Fruit fly (Drosophila melanogaster): ENCODE results near the gene elg1.
A peak's percentile ranks its signal among the peaks of the same experiment; 100 is the strongest.

Gene elg1

dm6 chr3L:16159161-16160072, 27.6 kb downstream of the elg1 start (continued):
- TF ChIP-seq CG18011 (GFP tag; optimal IDR thresholded peaks at IDR 0.05): no peak
- 0 out of 4 replicates have a peak, but pooled peaks have one; percentile 13 for TF ChIP-seq chinmo (GFP tag; IDR thresholded peaks at IDR 0.05; ENCODE audit: partially characterized antibody)
- no peak for TF ChIP-seq gem (tag; optimal IDR thresholded peaks at IDR 0.05)
- no peak for TF ChIP-seq CG2202 (tag; optimal IDR thresholded peaks at IDR 0.05)
- TF ChIP-seq Med (GFP tag): peak; percentile 33

DNA sequence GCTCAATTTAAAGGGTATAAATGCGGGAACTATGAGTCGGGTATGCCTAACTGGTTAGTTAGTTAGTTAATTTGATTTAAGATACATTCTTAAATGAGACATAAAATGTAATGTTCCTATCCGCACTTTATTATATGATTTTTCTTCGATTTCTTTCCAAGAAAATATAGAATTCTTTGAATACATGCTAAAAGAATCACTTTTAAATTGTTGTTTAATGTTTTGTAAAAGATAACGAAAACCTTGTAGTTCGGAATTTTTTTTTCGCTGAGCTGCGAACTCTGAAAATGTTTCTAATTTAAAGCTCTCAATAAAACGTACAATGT, 28.2 kb downstream of the elg1 start:
- TF ChIP-seq grau (tag; optimal IDR thresholded peaks at IDR 0.05) (peak; percentile 55), Asciz (GFP tag; optimal IDR thresholded peaks at IDR 0.05) (no peak), mam (GFP tag; optimal IDR thresholded peaks at IDR 0.05) (peak; percentile 36), Kr (GFP tag; optimal IDR thresholded peaks at IDR 0.05) (no peak), CG1647 (GFP tag; optimal IDR thresholded peaks at IDR 0.05) (no peak), Sox100B (GFP tag; optimal IDR thresholded peaks at IDR 0.05) (no peak), CG6791 (GFP tag; IDR thresholded peaks at IDR 0.05; ENCODE audit: partially characterized antibody) (no peak), D19B (GFP tag; optimal IDR thresholded peaks at IDR 0.05) (peak; percentile 82), odd (GFP tag; optimal IDR thresholded peaks at IDR 0.05) (no peak), ems (GFP tag; optimal IDR thresholded peaks at IDR 0.05) (no peak), Sox102F (GFP tag; optimal IDR thresholded peaks at IDR 0.05) (no peak), ham (GFP tag; IDR thresholded peaks at IDR 0.05) (no peak), da (GFP tag; optimal IDR thresholded peaks at IDR 0.05) (no peak), fru (optimal IDR thresholded peaks at IDR 0.05) (no peak), CG30431 (GFP tag; optimal IDR thresholded peaks at IDR 0.05) (no peak), Atf3 (GFP tag; optimal IDR thresholded peaks at IDR 0.05) (no peak), Oaz (GFP tag; IDR thresholded peaks at IDR 0.05) (no peak), eyg (GFP tag; optimal IDR thresholded peaks at IDR 0.05) (no peak), CG14014 (GFP tag; IDR thresholded peaks at IDR 0.05) (no peak), HLHmδ (GFP tag; optimal IDR thresholded peaks at IDR 0.05) (no peak), CG4360 (GFP tag; IDR thresholded peaks at IDR 0.05) (no peak), Fer3 (tag; optimal IDR thresholded peaks at IDR 0.05) (peak; percentile 6), D19A (tag; optimal IDR thresholded peaks at IDR 0.05) (peak; percentile 38), sna (GFP tag; IDR thresholded peaks at IDR 0.05; ENCODE audit: partially characterized antibody) (no peak), Dek (tag; optimal IDR thresholded peaks at IDR 0.05) (no peak), CG16863 (GFP tag; optimal IDR thresholded peaks at IDR 0.05) (no peak), CG1233 (GFP tag; optimal IDR thresholded peaks at IDR 0.05) (no peak), Opbp (GFP tag; IDR thresholded peaks at IDR 0.05; ENCODE audit: partially characterized antibody) (no peak), ewg (GFP tag; optimal IDR thresholded peaks at IDR 0.05) (no peak), gem (tag; optimal IDR thresholded peaks at IDR 0.05) (peak; percentile 58), CG10274 (GFP tag; optimal IDR thresholded peaks at IDR 0.05) (peak; percentile 11), CG6683 (GFP tag; optimal IDR thresholded peaks at IDR 0.05) (no peak), Usf (GFP tag; optimal IDR thresholded peaks at IDR 0.05) (no peak), sens-2 (GFP tag; IDR thresholded peaks at IDR 0.05) (no peak), Mes4 (GFP tag; optimal IDR thresholded peaks at IDR 0.05) (no peak), sug (tag; optimal IDR thresholded peaks at IDR 0.05) (no peak), nmo (GFP tag; optimal IDR thresholded peaks at IDR 0.05) (no peak), fd3F (GFP tag; optimal IDR thresholded peaks at IDR 0.05) (peak; percentile 33), TFAM (GFP tag; optimal IDR thresholded peaks at IDR 0.05) (no peak), otp (GFP tag; IDR thresholded peaks at IDR 0.05) (no peak), fd102C (GFP tag; optimal IDR thresholded peaks at IDR 0.05) (no peak), zfh2 (GFP tag; optimal IDR thresholded peaks at IDR 0.05) (peak; percentile 48), Eip74EF (GFP tag; optimal IDR thresholded peaks at IDR 0.05) (no peak)
